Worm (Caenorhabditis elegans) whole organism, early embryonic: Measurements from ENCODE around the gene try-10.

Experiments used
- B0310.2 ChIP-seq: sonication (generic microtip); optimal IDR thresholded peaks from 2 replicates; lab custom pipeline; 2016; ENCODE audit warnings: mild to moderate bottlenecking, missing genetic modification characterization, missing compliant biosample characterization
- F13C5.2 ChIP-seq: sonication (generic microtip); optimal IDR thresholded peaks from 2 replicates; lab custom pipeline; 2017; ENCODE audit warnings: mild to moderate bottlenecking, missing genetic modification characterization, inconsistent platforms, missing compliant biosample characterization
- aly-1 ChIP-seq: sonication (generic microtip); optimal IDR thresholded peaks from 2 replicates; lab custom pipeline; 2016; ENCODE audit warnings: missing genetic modification characterization, missing compliant biosample characterization
- ama-1 ChIP-seq: fragments of 150-350 bp; optimal IDR thresholded peaks from 2 replicates; lab custom pipeline; 2014
- ceh-13 ChIP-seq: fragments of 200-800 bp; sonication (Bioruptor generic); optimal IDR thresholded peaks from 2 replicates; lab custom pipeline; 2018; ENCODE audit warnings: mild to moderate bottlenecking, missing genetic modification characterization, missing compliant biosample characterization
- ceh-36 ChIP-seq: sonication (generic microtip); optimal IDR thresholded peaks from 2 replicates; lab custom pipeline; 2016; ENCODE audit warnings: missing genetic modification characterization, inconsistent platforms, missing compliant biosample characterization
- ets-7 ChIP-seq: sonication (generic microtip); optimal IDR thresholded peaks from 2 replicates; lab custom pipeline; 2016; ENCODE audit warnings: missing genotype, missing genetic modification characterization, missing compliant biosample characterization
- flt-1 ChIP-seq: fragments of 200-800 bp; sonication (Bioruptor generic); IDR thresholded peaks from 2 replicates; pipeline ENCODE4 v1.3.6; 2022; ENCODE audit warnings: missing genetic modification characterization, missing compliant biosample characterization
- hmbx-1 ChIP-seq: sonication (generic microtip); optimal IDR thresholded peaks from 2 replicates; lab custom pipeline; 2016; ENCODE audit warnings: mild to moderate bottlenecking, missing genetic modification characterization, missing compliant biosample characterization
- hmg-4 ChIP-seq: fragments of 200-800 bp; sonication (Bioruptor generic); optimal IDR thresholded peaks from 2 replicates; lab custom pipeline; 2018; ENCODE audit warnings: mild to moderate bottlenecking, missing genetic modification characterization, missing compliant biosample characterization
- hnd-1 ChIP-seq: sonication (generic microtip); optimal IDR thresholded peaks from 2 replicates; lab custom pipeline; 2016; ENCODE audit warnings: missing genetic modification characterization, missing compliant biosample characterization
- pes-1 ChIP-seq: fragments of 200-800 bp; sonication (Bioruptor generic); IDR thresholded peaks from 2 replicates; pipeline ENCODE4 v1.3.6; 2022; ENCODE audit warnings: missing genetic modification reagents, missing genetic modification characterization, missing compliant biosample characterization
- scrt-1 ChIP-seq: fragments of 200-800 bp; sonication (Bioruptor generic); IDR thresholded peaks from 2 replicates; pipeline ENCODE4 v1.3.6; 2022; ENCODE audit warnings: missing genetic modification characterization, missing compliant biosample characterization
- sea-1 ChIP-seq: fragments of 200-800 bp; sonication (Bioruptor generic); conservative IDR thresholded peaks from 2 replicates; pipeline ENCODE4 v1.3.6; 2022; ENCODE audit warnings: missing genetic modification characterization, missing compliant biosample characterization
- tbx-11 ChIP-seq: fragments of 200-800 bp; sonication (Bioruptor generic); IDR thresholded peaks from 2 replicates; pipeline ENCODE4 v1.3.6; 2022; ENCODE audit warnings: missing genetic modification characterization, missing compliant biosample characterization
- tbx-37 ChIP-seq: fragments of 200-800 bp; sonication (Bioruptor generic); conservative IDR thresholded peaks from 2 replicates; pipeline ENCODE4 v1.3.6; 2022; ENCODE audit warnings: missing genetic modification reagents, missing genetic modification characterization, missing compliant biosample characterization
- tra-4 ChIP-seq: sonication (generic microtip); optimal IDR thresholded peaks from 2 replicates; lab custom pipeline; 2017; ENCODE audit warnings: missing genetic modification characterization, missing compliant biosample characterization

The try-10 gene

DNA sequence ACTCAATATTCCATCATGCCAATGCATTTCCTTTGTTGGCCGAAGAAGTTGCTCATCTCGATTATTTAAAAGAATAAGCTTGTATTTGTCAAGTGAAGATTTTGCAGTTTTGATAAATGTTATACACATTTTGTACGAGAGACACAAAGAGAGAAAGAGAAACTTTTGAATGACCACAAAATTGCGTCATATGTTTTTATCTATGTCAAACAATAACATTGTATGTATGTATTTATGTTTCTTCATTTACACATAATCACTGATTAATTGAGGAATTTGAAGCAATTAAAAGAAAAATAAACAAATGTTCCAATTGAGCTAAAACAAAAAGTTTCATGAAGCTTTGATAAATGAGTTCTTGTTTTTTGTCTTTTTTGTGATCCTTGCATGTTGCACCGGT, 49.9 kb downstream of the try-10 start, which contains the start of gene hrg-9:
Gene hrg-9 (minus strand): TSS at position 152 of the 400 bp plus-strand sequence.
- TF ChIP-seq scrt-1 (GFP tag; lab: Robert Waterston, UW) = no peak
- TF ChIP-seq flt-1 (GFP tag; lab: Robert Waterston, UW) = no peak
- no peak for TF ChIP-seq pes-1 (GFP tag; lab: Robert Waterston, UW)
- no peak for TF ChIP-seq F13C5.2 (tag; lab: Kevin White, UChicago)
- no peak for TF ChIP-seq hmbx-1
- no peak for TF ChIP-seq ceh-13 (GFP tag; lab: Kevin White, UChicago)
- no peak for TF ChIP-seq hnd-1
- TF ChIP-seq aly-1 (tag; lab: Kevin White, UChicago) = no peak
- TF ChIP-seq ets-7 = no peak
- no peak for TF ChIP-seq hmg-4 (GFP tag; lab: Kevin White, UChicago)
- TF ChIP-seq tbx-37 (GFP tag; lab: Robert Waterston, UW) = no peak
- TF ChIP-seq ceh-36 (tag; lab: Kevin White, UChicago) = no peak
- no peak for TF ChIP-seq tbx-11 (GFP tag; lab: Robert Waterston, UW)
- no peak for TF ChIP-seq B0310.2
- no peak for TF ChIP-seq ama-1
- TF ChIP-seq sea-1 (GFP tag; lab: Robert Waterston, UW) = no peak
- no peak for TF ChIP-seq tra-4 (tag; lab: Kevin White, UChicago)

DNA sequence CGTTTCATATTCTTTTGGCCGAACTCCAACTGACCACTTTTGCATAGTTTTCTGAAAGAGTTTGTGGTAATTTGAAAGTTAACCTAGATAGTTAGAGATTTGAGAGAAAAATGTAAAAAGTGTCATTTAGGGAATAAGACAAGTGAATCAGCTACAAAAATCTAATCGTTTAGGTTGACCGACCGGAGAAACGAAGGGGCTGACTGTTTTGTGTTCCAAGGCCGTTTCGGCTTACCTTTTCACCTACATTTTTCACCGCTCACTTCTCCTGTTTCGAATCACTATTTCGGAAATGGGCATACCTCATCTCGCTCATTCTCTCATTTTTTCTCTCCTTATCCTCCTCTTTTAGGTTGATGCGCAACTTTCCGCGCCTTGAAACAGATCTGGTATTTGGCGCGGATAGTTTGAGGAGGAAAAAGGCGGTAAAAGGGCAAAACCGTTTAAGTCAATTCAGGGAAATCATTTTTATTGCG, 51.9 kb downstream of the try-10 start, which contains the start of gene mpst-7:
Gene mpst-7 (minus strand): TSS at position 51 of the 476 bp plus-strand sequence.
- TF ChIP-seq B0310.2 (no peak), ama-1 (no peak), ceh-36 (tag; lab: Kevin White, UChicago) (no peak), flt-1 (GFP tag; lab: Robert Waterston, UW) (no peak), hmg-4 (GFP tag; lab: Kevin White, UChicago) (no peak), ets-7 (no peak), scrt-1 (GFP tag; lab: Robert Waterston, UW) (no peak), hmbx-1 (no peak), aly-1 (tag; lab: Kevin White, UChicago) (no peak), hnd-1 (no peak), tbx-37 (GFP tag; lab: Robert Waterston, UW) (no peak), pes-1 (GFP tag; lab: Robert Waterston, UW) (no peak)
